Worm (Caenorhabditis elegans) whole organism, midembryonic: ENCODE data around the gene T24H10.5.

ENCODE experiments used
- T22C8.4 ChIP-seq: fragments of 200-800 bp; sonication (Bioruptor generic); IDR thresholded peaks from 2 replicates; pipeline ENCODE4 v1.3.6; 2022; ENCODE audit warnings: missing genetic modification characterization, missing compliant biosample characterization
- cog-1 ChIP-seq: sonication (generic microtip); optimal IDR thresholded peaks from 2 replicates; lab custom pipeline; 2016; ENCODE audit warnings: missing genetic modification characterization, missing compliant biosample characterization
- flt-1 ChIP-seq: fragments of 200-800 bp; sonication (Bioruptor generic); IDR thresholded peaks from 2 replicates; pipeline ENCODE4 v1.3.6; 2022; ENCODE audit warnings: missing genetic modification characterization, missing compliant biosample characterization
- klf-2 ChIP-seq: fragments of 200-800 bp; sonication (Bioruptor generic); conservative IDR thresholded peaks from 2 replicates; pipeline ENCODE4 v1.3.6; 2022; ENCODE audit warnings: missing genetic modification reagents, missing genetic modification characterization, missing compliant biosample characterization
- med-1 ChIP-seq: sonication (generic microtip); optimal IDR thresholded peaks from 2 replicates; lab custom pipeline; 2017; ENCODE audit warnings: missing genetic modification characterization, mild to moderate bottlenecking, missing compliant biosample characterization, antibody characterized with exemption, missing genetic modification reagents; ENCODE audit not compliant: insufficient read depth
- ref-1 ChIP-seq: fragments of 200-800 bp; sonication (Bioruptor generic); conservative IDR thresholded peaks from 2 replicates; pipeline ENCODE4 v1.3.6; 2022; ENCODE audit warnings: missing genetic modification reagents, missing genetic modification characterization, missing compliant biosample characterization
- tab-1 ChIP-seq: fragments of 200-800 bp; sonication (Bioruptor generic); IDR thresholded peaks from 2 replicates; pipeline ENCODE4 v1.3.6; 2022; ENCODE audit warnings: missing genetic modification characterization, missing compliant biosample characterization
- ztf-23 ChIP-seq: fragments of 200-800 bp; sonication (Bioruptor generic); IDR thresholded peaks from 2 replicates; pipeline ENCODE4 v1.3.6; 2022; ENCODE audit warnings: missing genetic modification reagents, missing genetic modification characterization, missing compliant biosample characterization
- ztf-29 ChIP-seq: fragments of 200-800 bp; sonication (Bioruptor generic); IDR thresholded peaks from 2 replicates; pipeline ENCODE4 v1.3.6; 2022; ENCODE audit warnings: missing genetic modification reagents, missing genetic modification characterization, missing compliant biosample characterization

T24H10.5 gene

ce11 chrII:9117789-9118242, 16.9 kb downstream of the T24H10.5 start:
- TF ChIP-seq med-1 (no peak), T22C8.4 (GFP tag; lab: Robert Waterston, UW) (no peak), cog-1 (tag; lab: Kevin White, UChicago) (no peak), klf-2 (GFP tag; lab: Robert Waterston, UW) (no peak), tab-1 (GFP tag; lab: Robert Waterston, UW) (no peak), flt-1 (GFP tag; lab: Robert Waterston, UW) (no peak), ztf-23 (GFP tag; lab: Robert Waterston, UW) (no peak)

DNA sequence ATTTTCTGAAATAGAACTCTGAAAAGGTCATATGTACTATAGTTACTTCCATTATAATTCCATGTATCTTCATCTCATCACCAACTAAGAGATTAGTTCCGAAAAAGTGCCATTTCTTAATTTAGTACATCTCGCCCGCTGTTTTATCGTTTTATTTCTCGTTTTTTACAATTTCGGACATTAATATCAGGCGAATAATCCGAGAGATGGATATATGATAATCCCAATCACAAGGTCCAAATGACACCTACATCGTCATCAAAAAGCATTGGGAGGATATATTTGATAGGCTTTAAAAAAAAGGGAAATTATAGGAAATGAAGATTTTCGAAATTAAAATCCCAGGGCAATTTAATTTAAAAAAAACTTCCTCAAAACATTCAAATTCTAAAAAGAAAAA, 19.4 kb downstream of the T24H10.5 start:
- TF ChIP-seq T22C8.4 (GFP tag; lab: Robert Waterston, UW) (no peak), ztf-23 (GFP tag; lab: Robert Waterston, UW) (no peak), tab-1 (GFP tag; lab: Robert Waterston, UW) (no peak), cog-1 (tag; lab: Kevin White, UChicago) (no peak), med-1 (no peak), ztf-29 (no peak), flt-1 (GFP tag; lab: Robert Waterston, UW) (no peak), klf-2 (GFP tag; lab: Robert Waterston, UW) (no peak), ref-1 (GFP tag; lab: Robert Waterston, UW) (no peak)

ce11 chrII:9120813-9121554, 20.1 kb downstream of the T24H10.5 start:
- TF ChIP-seq ztf-23 (GFP tag; lab: Robert Waterston, UW) (no peak), T22C8.4 (GFP tag; lab: Robert Waterston, UW) (no peak), ztf-29 (no peak), ref-1 (GFP tag; lab: Robert Waterston, UW) (no peak), med-1 (no peak), flt-1 (GFP tag; lab: Robert Waterston, UW) (no peak), cog-1 (tag; lab: Kevin White, UChicago) (no peak), klf-2 (GFP tag; lab: Robert Waterston, UW) (no peak), tab-1 (GFP tag; lab: Robert Waterston, UW) (no peak)

DNA sequence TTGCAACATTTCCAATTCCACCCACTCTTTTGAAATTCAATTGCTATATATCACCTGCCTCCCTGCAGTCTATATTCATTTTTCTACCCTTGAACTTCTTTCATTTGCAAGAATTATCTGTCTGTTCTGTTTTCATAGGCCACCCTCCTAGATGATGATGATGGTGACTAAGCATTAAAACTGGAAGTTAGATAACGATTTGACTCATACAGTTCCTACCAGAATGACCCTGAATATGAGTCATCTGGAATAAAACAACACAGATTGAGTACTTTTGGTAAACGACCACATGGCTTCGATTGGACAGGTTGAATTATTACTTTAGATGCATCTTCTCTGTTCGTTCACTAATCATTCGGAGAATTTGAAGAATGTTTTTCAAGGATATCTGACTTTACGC, 23.5 kb downstream of the T24H10.5 start:
- no peak for TF ChIP-seq T22C8.4 (GFP tag; lab: Robert Waterston, UW)
- no peak for TF ChIP-seq ref-1 (GFP tag; lab: Robert Waterston, UW)
- no peak for TF ChIP-seq med-1
- TF ChIP-seq ztf-23 (GFP tag; lab: Robert Waterston, UW) = no peak
- TF ChIP-seq tab-1 (GFP tag; lab: Robert Waterston, UW) = no peak
- no peak for TF ChIP-seq klf-2 (GFP tag; lab: Robert Waterston, UW)
- no peak for TF ChIP-seq cog-1 (tag; lab: Kevin White, UChicago)
- TF ChIP-seq flt-1 (GFP tag; lab: Robert Waterston, UW) = no peak
- no peak for TF ChIP-seq ztf-29

DNA sequence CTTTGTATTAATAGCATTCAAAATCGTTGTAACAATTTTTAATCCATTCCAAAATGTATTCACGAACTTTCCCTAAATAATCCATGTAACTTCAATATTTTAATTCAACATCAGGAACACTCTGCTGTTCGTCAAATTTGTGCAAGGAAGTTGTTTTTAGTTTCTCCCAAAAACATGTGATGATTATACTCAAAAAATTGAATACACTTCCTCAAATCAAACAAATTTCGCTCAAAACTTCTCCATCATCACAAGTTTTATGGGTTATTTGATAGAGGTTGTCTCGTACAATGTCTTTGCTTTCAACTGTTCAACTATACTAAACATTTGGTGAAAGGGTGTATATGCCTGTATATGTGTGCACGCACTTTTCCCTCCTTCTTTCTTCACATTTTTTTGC, 24.1 kb downstream of the T24H10.5 start:
- TF ChIP-seq klf-2 (GFP tag; lab: Robert Waterston, UW) (no peak), tab-1 (GFP tag; lab: Robert Waterston, UW) (no peak), ztf-23 (GFP tag; lab: Robert Waterston, UW) (no peak), cog-1 (tag; lab: Kevin White, UChicago) (no peak), flt-1 (GFP tag; lab: Robert Waterston, UW) (no peak), med-1 (no peak), T22C8.4 (GFP tag; lab: Robert Waterston, UW) (no peak), ref-1 (GFP tag; lab: Robert Waterston, UW) (no peak), ztf-29 (no peak)

- TF ChIP-seq T22C8.4 (GFP tag; lab: Robert Waterston, UW) = no peak
- no peak for TF ChIP-seq tab-1 (GFP tag; lab: Robert Waterston, UW)
- no peak for TF ChIP-seq ztf-29
- TF ChIP-seq med-1 = no peak
- TF ChIP-seq ref-1 (GFP tag; lab: Robert Waterston, UW) = no peak
- no peak for TF ChIP-seq klf-2 (GFP tag; lab: Robert Waterston, UW)
- no peak for TF ChIP-seq ztf-23 (GFP tag; lab: Robert Waterston, UW)
- TF ChIP-seq flt-1 (GFP tag; lab: Robert Waterston, UW) = no peak
- TF ChIP-seq cog-1 (tag; lab: Kevin White, UChicago) = no peak
These were observed 26.1 kb downstream of the T24H10.5 start for ce11 chrII:9126965-9127364.

DNA sequence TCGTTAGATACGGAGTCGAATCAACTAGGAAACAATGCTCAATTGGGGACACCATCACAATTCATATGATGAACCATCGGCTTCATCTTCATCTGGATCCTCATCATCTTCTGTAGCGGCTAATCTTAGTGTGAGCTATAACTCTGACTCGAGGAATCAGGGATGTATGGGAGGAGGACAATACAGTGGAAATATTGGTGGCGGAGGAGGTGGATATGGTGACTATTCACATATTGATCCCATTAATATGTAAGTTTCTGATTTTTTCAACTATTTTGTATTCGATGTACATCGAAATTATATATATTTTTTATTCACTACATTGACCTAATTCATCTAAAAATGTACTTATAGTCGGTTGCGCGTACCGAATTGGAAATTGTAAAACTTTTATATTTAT, 26.5 kb downstream of the T24H10.5 start:
- TF ChIP-seq cog-1 (tag; lab: Kevin White, UChicago) (no peak), med-1 (no peak), ref-1 (GFP tag; lab: Robert Waterston, UW) (no peak), ztf-29 (no peak), ztf-23 (GFP tag; lab: Robert Waterston, UW) (no peak), T22C8.4 (GFP tag; lab: Robert Waterston, UW) (no peak)

DNA sequence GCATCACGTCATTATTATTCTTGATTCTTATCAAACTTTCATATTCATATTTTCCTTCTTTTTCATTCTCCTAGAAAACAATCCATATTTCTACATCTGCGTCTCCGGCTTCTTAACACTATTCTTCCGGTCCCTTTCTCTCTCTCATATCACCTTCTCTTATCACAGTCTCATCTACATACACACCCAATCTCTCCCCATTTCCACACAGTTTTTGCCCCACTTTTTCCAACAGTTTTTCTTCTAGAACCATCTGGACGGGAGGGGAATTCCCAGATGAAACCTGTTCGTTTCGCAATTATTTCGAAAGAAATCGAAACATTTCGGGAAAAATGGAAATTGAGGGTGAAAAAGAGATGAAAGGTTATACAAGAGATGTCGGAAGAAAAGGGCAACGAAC, 27.2 kb downstream of the T24H10.5 start:
- no peak for TF ChIP-seq ztf-29
- TF ChIP-seq T22C8.4 (GFP tag; lab: Robert Waterston, UW) = no peak
- TF ChIP-seq tab-1 (GFP tag; lab: Robert Waterston, UW) = no peak
- no peak for TF ChIP-seq ztf-23 (GFP tag; lab: Robert Waterston, UW)
- no peak for TF ChIP-seq cog-1 (tag; lab: Kevin White, UChicago)

DNA sequence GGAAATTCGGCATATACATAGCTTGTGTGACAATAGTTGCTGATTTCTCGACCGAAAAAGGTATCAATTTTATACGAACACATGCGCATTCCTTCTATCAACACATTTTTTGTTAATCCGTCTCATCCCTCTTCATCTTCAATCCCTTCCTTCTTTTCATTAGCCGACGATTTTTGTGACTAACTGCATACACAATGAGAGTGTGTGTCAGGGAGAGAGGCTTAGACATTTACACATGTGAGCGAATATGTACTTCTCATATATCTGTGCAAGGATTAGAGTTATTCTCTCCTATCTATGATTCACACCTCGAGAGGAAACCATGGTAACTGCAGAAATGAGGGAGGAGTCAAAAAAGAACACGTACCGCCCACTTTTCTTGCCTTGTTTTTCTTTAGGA, 29.4 kb downstream of the T24H10.5 start:
- no peak for TF ChIP-seq T22C8.4 (GFP tag; lab: Robert Waterston, UW)

DNA sequence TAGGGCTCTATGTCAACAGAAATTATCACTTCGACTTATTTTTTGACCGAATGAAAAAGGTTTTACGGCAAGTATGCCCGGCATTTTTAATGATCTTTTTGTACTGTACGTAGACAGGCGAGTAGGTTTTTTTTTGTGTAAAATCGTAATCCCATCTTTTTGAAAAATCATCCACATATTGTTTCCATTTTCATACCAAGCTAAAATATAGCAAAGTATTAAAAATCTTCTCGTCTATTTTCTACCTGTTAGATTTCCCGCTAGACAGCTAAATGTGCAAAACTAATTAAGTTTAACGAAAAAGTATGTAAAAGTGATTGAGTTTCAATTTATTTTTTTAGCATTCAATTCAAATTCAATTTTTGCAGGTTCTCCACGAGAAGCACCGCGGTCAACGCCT, 30.5 kb downstream of the T24H10.5 start, which contains the start of gene C16D2.1:
TSS of gene C16D2.1 (plus strand) at position 301 of the 400 bp plus-strand sequence.
- no peak for TF ChIP-seq ref-1 (GFP tag; lab: Robert Waterston, UW)
- TF ChIP-seq flt-1 (GFP tag; lab: Robert Waterston, UW) = no peak
- no peak for TF ChIP-seq ztf-29
- TF ChIP-seq cog-1 (tag; lab: Kevin White, UChicago) = no peak
- no peak for TF ChIP-seq ztf-23 (GFP tag; lab: Robert Waterston, UW)
- no peak for TF ChIP-seq klf-2 (GFP tag; lab: Robert Waterston, UW)
- TF ChIP-seq T22C8.4 (GFP tag; lab: Robert Waterston, UW) = no peak
- no peak for TF ChIP-seq tab-1 (GFP tag; lab: Robert Waterston, UW)
- no peak for TF ChIP-seq med-1
